Worm (Caenorhabditis elegans) whole organism, late embryonic: Measurements from ENCODE around the gene ZC13.1.

Experiments
- C08G9.2 ChIP-seq: sonication (generic microtip); optimal IDR thresholded peaks from 2 replicates; lab custom pipeline; 2016; ENCODE audit warnings: mild to moderate bottlenecking, missing genetic modification characterization, moderate library complexity, missing compliant biosample characterization
- K02D7.2 ChIP-seq: sonication (generic microtip); optimal IDR thresholded peaks from 2 replicates; lab custom pipeline; 2017; ENCODE audit warnings: mild to moderate bottlenecking, missing genetic modification characterization, missing compliant biosample characterization
- K09A11.1 ChIP-seq: sonication (generic microtip); optimal IDR thresholded peaks from 2 replicates; lab custom pipeline; 2017; ENCODE audit warnings: antibody characterized with exemption, mild to moderate bottlenecking, missing genetic modification characterization, missing compliant biosample characterization; ENCODE audit not compliant: insufficient read depth
- Y22D7AL.16 ChIP-seq: sonication (generic microtip); optimal IDR thresholded peaks from 2 replicates; lab custom pipeline; 2016; ENCODE audit warnings: missing genetic modification characterization, missing compliant biosample characterization
- ceh-14 ChIP-seq: sonication (generic microtip); optimal IDR thresholded peaks from 2 replicates; lab custom pipeline; 2016; ENCODE audit warnings: missing genotype, missing genetic modification characterization, missing compliant biosample characterization
- ceh-18 ChIP-seq: sonication (generic microtip); optimal IDR thresholded peaks from 2 replicates; lab custom pipeline; 2016; ENCODE audit warnings: missing genetic modification characterization, missing compliant biosample characterization
- ceh-19 ChIP-seq: fragments of 200-800 bp; sonication (Bioruptor generic); optimal IDR thresholded peaks from 2 replicates; lab custom pipeline; 2018; ENCODE audit warnings: mild to moderate bottlenecking, missing genetic modification characterization, missing compliant biosample characterization
- ceh-24 ChIP-seq: sonication (generic microtip); optimal IDR thresholded peaks from 2 replicates; lab custom pipeline; 2016; ENCODE audit warnings: mild to moderate bottlenecking, missing genetic modification characterization, missing compliant biosample characterization
- ceh-45 ChIP-seq: fragments of 200-800 bp; sonication (Bioruptor generic); IDR thresholded peaks from 2 replicates; pipeline ENCODE4 v1.3.6; 2022; ENCODE audit warnings: missing genetic modification reagents, missing genetic modification characterization, missing compliant biosample characterization
- ceh-6 ChIP-seq: fragments of 200-800 bp; sonication (Bioruptor generic); optimal IDR thresholded peaks from 2 replicates; lab custom pipeline; 2018; ENCODE audit warnings: mild to moderate bottlenecking, missing genetic modification characterization, missing compliant biosample characterization
- ceh-9 ChIP-seq: sonication (generic microtip); optimal IDR thresholded peaks from 2 replicates; lab custom pipeline; 2016; ENCODE audit warnings: mild to moderate bottlenecking, missing genetic modification characterization, inconsistent platforms, missing compliant biosample characterization
- dve-1 ChIP-seq: sonication (generic microtip); optimal IDR thresholded peaks from 2 replicates; lab custom pipeline; 2017; ENCODE audit warnings: antibody characterized with exemption, mild to moderate bottlenecking, missing genetic modification characterization, missing compliant biosample characterization
- elt-4 ChIP-seq: sonication (generic microtip); optimal IDR thresholded peaks from 2 replicates; lab custom pipeline; 2016; ENCODE audit warnings: missing genetic modification characterization, missing compliant biosample characterization
- eyg-1 ChIP-seq: sonication (generic microtip); optimal IDR thresholded peaks from 2 replicates; lab custom pipeline; 2016; ENCODE audit warnings: missing genotype, missing genetic modification characterization, missing compliant biosample characterization
- fkh-10 ChIP-seq: fragments of 150-350 bp; optimal IDR thresholded peaks from 2 replicates; lab custom pipeline; 2014; ENCODE audit warnings: missing biosample characterization, missing genetic modification reagents, missing genetic modification characterization
- hlh-15 ChIP-seq: sonication (generic microtip); optimal IDR thresholded peaks from 2 replicates; lab custom pipeline; 2016; ENCODE audit warnings: missing genetic modification characterization, missing compliant biosample characterization
- lim-6 ChIP-seq: sonication (generic microtip); optimal IDR thresholded peaks from 2 replicates; lab custom pipeline; 2016; ENCODE audit warnings: missing genetic modification characterization, missing compliant biosample characterization
- mec-3 ChIP-seq: sonication (generic microtip); optimal IDR thresholded peaks from 2 replicates; lab custom pipeline; 2016; ENCODE audit warnings: borderline replicate concordance, missing genetic modification characterization, missing compliant biosample characterization
- nfya-1 ChIP-seq: sonication (generic microtip); optimal IDR thresholded peaks from 2 replicates; lab custom pipeline; 2017; ENCODE audit warnings: missing genetic modification characterization, mild to moderate bottlenecking, missing compliant biosample characterization, antibody characterized with exemption, moderate library complexity
- nhr-232 ChIP-seq: sonication (generic microtip); optimal IDR thresholded peaks from 2 replicates; lab custom pipeline; 2016; ENCODE audit warnings: missing genetic modification characterization, missing compliant biosample characterization
- npax-4 ChIP-seq: sonication (generic microtip); optimal IDR thresholded peaks from 2 replicates; lab custom pipeline; 2016; ENCODE audit warnings: missing genetic modification characterization, missing compliant biosample characterization
- odd-2 ChIP-seq: sonication (generic microtip); optimal IDR thresholded peaks from 2 replicates; lab custom pipeline; 2017; ENCODE audit warnings: antibody characterized with exemption, mild to moderate bottlenecking, missing genetic modification characterization, missing compliant biosample characterization
- pag-3 ChIP-seq: sonication (generic microtip); optimal IDR thresholded peaks from 2 replicates; lab custom pipeline; 2016; ENCODE audit warnings: missing compliant biosample characterization, missing genetic modification characterization, borderline replicate concordance
- pat-9 ChIP-seq: fragments of 200-800 bp; sonication (Bioruptor generic); optimal IDR thresholded peaks from 2 replicates; lab custom pipeline; 2018; ENCODE audit warnings: mild to moderate bottlenecking, missing genetic modification characterization, moderate library complexity, missing compliant biosample characterization
- pros-1 ChIP-seq: fragments of 150-350 bp; optimal IDR thresholded peaks from 2 replicates; lab custom pipeline; 2014; ENCODE audit warnings: missing biosample characterization, missing genetic modification reagents, missing genetic modification characterization
- rnt-1 ChIP-seq: sonication (generic microtip); optimal IDR thresholded peaks from 2 replicates; lab custom pipeline; 2016; ENCODE audit warnings: missing genetic modification characterization, missing compliant biosample characterization
- sdc-2 ChIP-seq: sonication (generic microtip); optimal IDR thresholded peaks from 2 replicates; lab custom pipeline; 2016; ENCODE audit warnings: missing genotype, missing genetic modification characterization, missing compliant biosample characterization
- sox-2 ChIP-seq: fragments of 200-800 bp; sonication (Bioruptor generic); IDR thresholded peaks from 2 replicates; pipeline ENCODE4 v1.3.6; 2022; ENCODE audit warnings: missing genetic modification reagents, missing genetic modification characterization, missing compliant biosample characterization
- sox-4 ChIP-seq: sonication (generic microtip); optimal IDR thresholded peaks from 2 replicates; lab custom pipeline; 2017; ENCODE audit warnings: mild to moderate bottlenecking, missing genetic modification characterization, inconsistent platforms, missing compliant biosample characterization
- syd-9 ChIP-seq: sonication (generic microtip); optimal IDR thresholded peaks from 2 replicates; lab custom pipeline; 2016; ENCODE audit warnings: mild to moderate bottlenecking, missing genetic modification characterization, moderate library complexity, missing compliant biosample characterization
- tbx-2 ChIP-seq: sonication (generic microtip); optimal IDR thresholded peaks from 2 replicates; lab custom pipeline; 2016; ENCODE audit warnings: missing genetic modification characterization, missing compliant biosample characterization
- tbx-7 ChIP-seq: sonication (generic microtip); optimal IDR thresholded peaks from 2 replicates; lab custom pipeline; 2016; ENCODE audit warnings: missing genotype, missing genetic modification characterization, missing compliant biosample characterization
- ttx-3 ChIP-seq: sonication (generic microtip); optimal IDR thresholded peaks from 2 replicates; lab custom pipeline; 2016; ENCODE audit warnings: missing genetic modification reagents, missing genetic modification characterization, missing compliant biosample characterization
- unc-3 ChIP-seq, 2 experiments: fragments of 200-800 bp in 1 of 2; sonication (Bioruptor generic) in 1 of 2; sonication (generic microtip) in 1 of 2; conservative IDR thresholded peaks in 1 of 2; optimal IDR thresholded peaks in 1 of 2; 2 replicates each; pipeline versions ENCODE4 v1.3.6 to Lab custom; 2016 to 2022; ENCODE audit warnings: missing compliant biosample characterization in 2 of 2, missing genetic modification characterization in 2 of 2, missing genetic modification reagents in 1 of 2
- unc-42 ChIP-seq: sonication (generic microtip); optimal IDR thresholded peaks from 2 replicates; lab custom pipeline; 2016; ENCODE audit warnings: missing genotype, missing genetic modification characterization, missing compliant biosample characterization
- unc-86 ChIP-seq: sonication (generic microtip); optimal IDR thresholded peaks from 2 replicates; lab custom pipeline; 2016; ENCODE audit warnings: missing genetic modification characterization, missing compliant biosample characterization

The ZC13.1 gene

ce11 chrX:828603-829002, 48.4 kb upstream of the ZC13.1 start, which contains the start of gene wdr-54:
Gene wdr-54, plus strand, starts transcription at chrX:828903.
- TF ChIP-seq pros-1 (tag; lab: Kevin White, UChicago) (no peak), K02D7.2 (tag; lab: Kevin White, UChicago) (no peak), lim-6 (no peak), eyg-1 (no peak), pag-3 (tag; lab: Kevin White, UChicago) (no peak), K09A11.1 (tag; lab: Kevin White, UChicago) (no peak), unc-42 (no peak), ceh-14 (no peak), nfya-1 (no peak), odd-2 (tag; lab: Kevin White, UChicago) (no peak), sdc-2 (tag; lab: Kevin White, UChicago) (no peak), rnt-1 (no peak), ceh-24 (no peak), ceh-18 (tag; lab: Kevin White, UChicago) (no peak), pat-9 (no peak), elt-4 (tag; lab: Kevin White, UChicago) (no peak)

DNA sequence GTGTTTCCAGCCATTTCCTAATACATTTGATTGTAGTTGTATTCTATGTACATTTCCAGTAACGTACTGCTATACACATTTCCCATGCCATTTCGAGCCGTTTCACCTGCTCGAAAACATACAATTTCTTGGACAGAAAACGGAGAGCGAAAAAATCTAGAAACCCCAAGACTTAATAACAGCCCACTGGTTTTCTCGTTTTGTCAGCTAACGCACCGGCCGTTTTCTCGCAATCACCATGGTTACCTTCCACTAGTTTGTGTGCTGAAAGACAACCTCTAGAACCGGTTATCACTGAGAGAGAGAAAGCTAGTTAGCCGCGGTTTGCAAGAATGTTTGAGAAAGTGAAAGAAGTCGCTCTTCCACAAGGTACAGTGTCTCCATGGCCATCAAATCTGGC, 46.9 kb upstream of the ZC13.1 start:
- TF ChIP-seq ceh-6 (no peak), dve-1 (tag; lab: Kevin White, UChicago) (no peak), unc-42 (no peak), pag-3 (tag; lab: Kevin White, UChicago) (no peak), Y22D7AL.16 (tag; lab: Kevin White, UChicago) (no peak), unc-3 (GFP tag; conservative IDR thresholded peaks at IDR 0.05; lab: Robert Waterston, UW) (no peak), unc-3 (tag; optimal IDR thresholded peaks at IDR 0.05; lab: Kevin White, UChicago) (no peak), ceh-45 (GFP tag; lab: Robert Waterston, UW) (no peak), syd-9 (no peak)

ce11 chrX:834478-834877, 42.6 kb upstream of the ZC13.1 start, which contains the start of gene F39H12.1:
Gene F39H12.1, plus strand, starts transcription at chrX:834778.
- TF ChIP-seq mec-3 (tag; lab: Kevin White, UChicago) (no peak), nhr-232 (tag; lab: Kevin White, UChicago) (no peak), ceh-9 (tag; lab: Kevin White, UChicago) (no peak), ttx-3 (no peak), unc-86 (no peak), npax-4 (tag; lab: Kevin White, UChicago) (no peak), ceh-19 (GFP tag; lab: Kevin White, UChicago) (no peak), Y22D7AL.16 (tag; lab: Kevin White, UChicago) (no peak), fkh-10 (GFP tag; lab: Kevin White, UChicago) (no peak)

DNA sequence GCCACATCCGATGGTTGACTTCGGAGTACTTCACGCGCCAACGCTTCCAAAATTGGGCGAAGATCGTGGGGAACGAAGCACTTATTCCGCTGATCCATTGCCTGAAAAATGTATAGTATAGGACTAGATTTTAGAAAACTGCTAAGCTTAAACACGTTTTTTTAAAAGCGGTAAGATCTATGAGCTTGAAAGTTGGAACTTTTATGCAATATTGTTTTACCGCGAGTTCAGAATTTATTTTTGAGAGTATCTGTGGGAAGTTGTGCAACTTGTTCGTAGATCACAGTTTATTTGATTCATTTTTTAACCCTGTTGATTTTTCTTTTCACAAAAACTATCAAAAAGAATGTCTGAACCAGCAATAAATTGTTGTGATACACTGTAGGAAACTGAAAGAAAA, 35.6 kb upstream of the ZC13.1 start, which contains the start of gene F39H12.3:
TSS of gene F39H12.3 (minus strand) at position 101 of the 400 bp plus-strand sequence.
- TF ChIP-seq hlh-15 (tag; lab: Kevin White, UChicago): no peak
- TF ChIP-seq K02D7.2 (tag; lab: Kevin White, UChicago): no peak
- no peak for TF ChIP-seq eyg-1
- no peak for TF ChIP-seq sox-2 (GFP tag; lab: Robert Waterston, UW)
- TF ChIP-seq mec-3 (tag; lab: Kevin White, UChicago): no peak
- TF ChIP-seq C08G9.2 (tag; lab: Kevin White, UChicago): no peak
- no peak for TF ChIP-seq Y22D7AL.16 (tag; lab: Kevin White, UChicago)
- TF ChIP-seq tbx-2: no peak
- TF ChIP-seq sox-4 (tag; lab: Kevin White, UChicago): no peak
- TF ChIP-seq tbx-7 (tag; lab: Kevin White, UChicago): no peak
- no peak for TF ChIP-seq ceh-18 (tag; lab: Kevin White, UChicago)
- TF ChIP-seq, all 69 proteins: peak for 0
